Fruit fly (Drosophila melanogaster): Measurements from ENCODE around the gene Actbeta.

- TF ChIP-seq fd96Ca (GFP tag; IDR thresholded peaks at IDR 0.05) = no peak
- TF ChIP-seq EcR (GFP tag; optimal IDR thresholded peaks at IDR 0.05) = no peak
- no peak for TF ChIP-seq CG14655 (GFP tag; optimal IDR thresholded peaks at IDR 0.05)
- no peak for TF ChIP-seq CG10348 (GFP tag; IDR thresholded peaks at IDR 0.05)
- no peak for TF ChIP-seq gl (tag; optimal IDR thresholded peaks at IDR 0.05)
- TF ChIP-seq CG13204 (GFP tag; optimal IDR thresholded peaks at IDR 0.05) = no peak
- no peak for TF ChIP-seq CG4496 (GFP tag; IDR thresholded peaks at IDR 0.05)
- TF ChIP-seq CG8301 (tag; optimal IDR thresholded peaks at IDR 0.05) = no peak
These were observed 38.3 kb upstream of the Actbeta start, which contains the start of gene Cals for dm6 chr4:1122658-1123606.

All from whole organism, pupa.